Worm (Caenorhabditis elegans) whole organism, young adult: ENCODE results near the gene F44G4.5.

ENCODE experiments used
- D2030.7 ChIP-seq: fragments of 200-800 bp; sonication (Bioruptor generic); IDR thresholded peaks from 2 replicates; pipeline ENCODE4 v1.3.6; 2022; ENCODE audit warnings: missing genetic modification reagents, missing genetic modification characterization, missing compliant biosample characterization
- F49E8.2 ChIP-seq: sonication (generic microtip); optimal IDR thresholded peaks from 3 replicates; lab custom pipeline; 2017; ENCODE audit warnings: missing genetic modification characterization, mild to moderate bottlenecking, missing compliant biosample characterization, antibody characterized with exemption, moderate library complexity; ENCODE audit not compliant: insufficient read depth
- Y53G8AR.9 ChIP-seq: fragments of 200-800 bp; sonication (Bioruptor generic); conservative IDR thresholded peaks from 2 replicates; pipeline ENCODE4 v1.3.6; 2022; ENCODE audit warnings: missing genetic modification reagents, missing genetic modification characterization, missing compliant biosample characterization
- ZK185.1 ChIP-seq: sonication (generic microtip); optimal IDR thresholded peaks from 2 replicates; lab custom pipeline; 2016; ENCODE audit warnings: mild to moderate bottlenecking, missing genetic modification characterization, missing compliant biosample characterization; ENCODE audit not compliant: poor library complexity, severe bottlenecking
- egl-44 ChIP-seq: fragments of 200-800 bp; sonication (Bioruptor generic); IDR thresholded peaks from 2 replicates; pipeline ENCODE4 v1.3.6; 2022; ENCODE audit warnings: missing genetic modification reagents, missing genetic modification characterization, missing compliant biosample characterization

ce11 chrII:9001743-9002222 is 1.6 kb upstream of the F44G4.5 start, which contains the start of gene F44G4.6:
- TF ChIP-seq egl-44 (GFP tag; lab: Robert Waterston, UW) (no peak), F49E8.2 (tag; lab: Kevin White, UChicago) (no peak), ZK185.1 (tag; lab: Kevin White, UChicago) (no peak), D2030.7 (GFP tag; lab: Robert Waterston, UW) (no peak), Y53G8AR.9 (GFP tag; lab: Robert Waterston, UW) (no peak)
